Fruit fly (Drosophila melanogaster): ENCODE results near the gene Men-b.
A peak's percentile ranks its signal among the peaks of the same experiment; 100 is the strongest.

Gene Men-b

DNA sequence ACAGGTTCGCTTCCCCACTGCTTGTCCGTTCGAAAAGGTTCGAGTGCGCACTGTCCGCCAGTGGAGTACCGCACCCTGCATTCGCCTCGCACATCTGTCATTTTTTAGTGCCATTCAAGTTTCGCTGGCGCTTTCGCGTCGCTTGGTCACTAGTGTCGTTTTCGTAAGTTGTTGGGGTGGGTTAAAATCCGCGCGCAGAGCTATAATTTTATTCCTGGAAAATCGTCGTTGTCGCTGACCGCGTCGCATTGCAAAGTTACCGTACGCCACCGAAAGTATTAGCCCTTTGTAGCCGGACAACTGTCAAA is at the start of gene Men-b:
Gene Men-b, plus strand, starts transcription at position 147 of the 308 bp plus-strand sequence.
- no peak for TF ChIP-seq CG8478 (optimal IDR thresholded peaks at IDR 0.05)
- TF ChIP-seq CTCF (optimal IDR thresholded peaks at IDR 0.05): peak; percentile 79 to 80

DNA sequence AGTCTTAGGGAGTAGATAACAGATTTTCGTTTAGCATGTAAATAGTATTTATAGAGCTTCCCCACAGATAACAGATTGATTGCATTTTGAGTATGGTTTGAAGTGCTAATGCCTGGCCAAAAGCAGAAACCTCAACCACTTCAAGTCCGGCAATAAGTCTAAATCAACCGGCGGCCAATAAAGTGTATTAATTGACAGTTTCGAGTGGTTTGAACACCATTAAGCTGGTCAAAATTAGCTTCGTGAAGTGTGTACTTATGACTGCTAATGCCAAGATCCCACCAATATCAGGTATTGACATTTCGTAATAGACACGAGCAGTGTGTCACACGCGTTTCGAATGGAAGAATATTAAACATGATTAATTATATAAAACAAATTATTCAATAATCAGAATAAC is 46.0 kb upstream of the Men-b start:
- TF ChIP-seq CTCF (optimal IDR thresholded peaks at IDR 0.05) (no peak), CG8478 (optimal IDR thresholded peaks at IDR 0.05) (no peak)

DNA sequence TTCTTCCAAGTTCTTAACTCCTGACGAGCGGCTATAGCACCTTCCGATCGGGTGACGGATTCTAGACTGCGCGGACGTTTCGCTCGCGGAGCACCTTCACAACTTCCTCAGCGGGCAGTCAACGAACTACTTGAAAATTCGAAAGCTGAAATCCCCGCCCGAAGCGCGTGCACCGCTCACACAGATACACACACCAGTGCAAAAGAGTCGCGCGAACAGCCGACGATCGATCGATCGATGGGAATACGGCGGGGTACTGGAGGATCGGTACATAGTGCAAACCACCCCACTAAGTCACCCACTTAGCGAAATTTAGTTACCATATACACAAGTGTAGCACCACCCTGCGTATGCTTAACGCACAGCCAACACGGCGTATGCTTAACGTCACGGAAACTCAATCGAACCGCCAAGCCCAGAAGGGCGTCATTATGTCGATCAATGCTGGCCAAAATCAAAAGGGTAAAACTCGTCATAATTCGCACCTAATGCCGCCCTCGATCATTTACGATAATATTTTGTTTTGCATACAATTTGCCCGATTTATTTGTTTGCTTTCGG is 45.2 kb upstream of the Men-b start, which contains the start of gene CAH9:
Gene CAH9, minus strand, starts transcription at position 51 of the 561 bp plus-strand sequence.
- TF ChIP-seq CTCF (optimal IDR thresholded peaks at IDR 0.05) (no peak), CG8478 (optimal IDR thresholded peaks at IDR 0.05) (no peak)

DNA sequence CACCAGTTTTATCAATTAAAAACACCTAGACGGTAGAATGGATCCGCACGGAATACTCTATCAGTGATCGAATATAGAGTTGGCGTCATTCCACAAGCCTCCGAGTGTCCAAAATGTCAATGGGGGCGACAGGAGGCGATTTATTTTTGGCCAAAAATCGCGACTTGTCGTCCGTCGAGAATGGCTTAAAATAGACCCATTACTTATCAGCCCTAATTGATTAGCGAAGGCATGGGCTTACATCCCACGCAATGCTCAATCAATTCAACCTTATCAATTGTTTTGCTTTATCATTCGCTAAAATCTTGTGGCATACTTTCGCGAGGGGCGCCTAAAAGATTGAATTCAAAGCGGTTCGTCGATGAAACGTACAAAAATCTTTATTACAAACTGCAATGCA is 43.4 kb upstream of the Men-b start:
- TF ChIP-seq CG8478 (optimal IDR thresholded peaks at IDR 0.05) (no peak), CTCF (optimal IDR thresholded peaks at IDR 0.05) (no peak)

DNA sequence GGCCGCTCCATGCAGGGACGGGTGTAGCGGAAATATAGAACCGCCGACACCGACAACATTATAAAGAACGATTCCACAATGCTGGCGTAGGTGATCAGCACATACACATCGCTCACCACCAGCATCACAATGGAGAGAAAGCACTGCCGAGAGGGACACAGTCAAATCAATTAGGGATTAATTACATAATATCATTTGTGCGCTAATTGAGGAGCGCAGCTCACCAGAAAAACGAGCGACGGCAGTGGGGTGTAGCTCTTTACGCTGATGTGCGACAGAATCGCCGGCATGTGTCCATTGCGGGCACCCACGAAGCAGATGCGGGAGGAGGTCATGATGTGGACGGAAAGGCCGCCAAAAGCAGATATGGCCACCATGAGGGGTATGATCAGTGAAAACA is 42.0 kb upstream of the Men-b start:
- TF ChIP-seq CG8478 (optimal IDR thresholded peaks at IDR 0.05): no peak
- TF ChIP-seq CTCF (optimal IDR thresholded peaks at IDR 0.05): no peak

DNA sequence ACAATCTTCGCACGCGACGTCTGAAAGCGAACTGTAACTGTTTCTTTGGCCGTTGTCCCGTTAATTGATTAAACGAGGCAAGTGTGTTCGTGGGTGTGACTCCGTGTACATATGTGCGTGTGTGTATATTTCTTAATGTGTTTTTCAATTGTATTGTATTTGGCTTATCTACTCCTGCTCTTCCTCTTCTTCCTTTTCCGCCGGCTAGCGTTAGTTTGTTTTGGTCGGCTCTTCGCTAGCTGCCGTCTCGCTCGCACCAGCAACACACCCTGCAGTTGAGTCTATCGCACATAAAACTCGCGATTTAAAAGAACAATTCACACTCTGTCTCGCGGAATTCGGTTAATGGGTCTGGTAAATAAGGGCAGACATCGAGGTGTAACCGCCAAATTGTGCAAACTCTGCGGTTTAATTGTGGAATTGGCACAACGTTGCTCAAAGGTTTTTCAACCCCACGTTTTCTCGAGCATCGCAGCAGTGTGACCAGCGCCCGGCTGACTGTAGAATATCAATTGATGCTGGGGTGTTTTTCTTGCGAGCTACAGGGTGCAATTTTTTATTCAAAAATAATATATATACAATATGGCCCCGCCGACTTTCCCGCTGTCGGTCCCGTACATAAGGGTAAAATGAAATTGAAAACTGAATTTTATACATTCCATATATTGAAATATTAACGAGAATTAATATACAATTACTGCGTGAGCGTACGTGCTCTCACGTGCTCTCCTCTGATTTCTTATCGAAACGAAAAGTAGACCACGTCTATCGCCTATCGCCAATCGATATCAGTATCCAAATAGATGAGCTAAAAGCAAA is 39.5 kb upstream of the Men-b start, which contains the start of the genes gb and CG5815:
Gene gb, minus strand, starts transcription at position 487 of the 819 bp plus-strand sequence.
Gene CG5815, plus strand, starts transcription at position 783 of the 819 bp plus-strand sequence.
- TF ChIP-seq CG8478 (optimal IDR thresholded peaks at IDR 0.05): no peak
- no peak for TF ChIP-seq CTCF (optimal IDR thresholded peaks at IDR 0.05)

DNA sequence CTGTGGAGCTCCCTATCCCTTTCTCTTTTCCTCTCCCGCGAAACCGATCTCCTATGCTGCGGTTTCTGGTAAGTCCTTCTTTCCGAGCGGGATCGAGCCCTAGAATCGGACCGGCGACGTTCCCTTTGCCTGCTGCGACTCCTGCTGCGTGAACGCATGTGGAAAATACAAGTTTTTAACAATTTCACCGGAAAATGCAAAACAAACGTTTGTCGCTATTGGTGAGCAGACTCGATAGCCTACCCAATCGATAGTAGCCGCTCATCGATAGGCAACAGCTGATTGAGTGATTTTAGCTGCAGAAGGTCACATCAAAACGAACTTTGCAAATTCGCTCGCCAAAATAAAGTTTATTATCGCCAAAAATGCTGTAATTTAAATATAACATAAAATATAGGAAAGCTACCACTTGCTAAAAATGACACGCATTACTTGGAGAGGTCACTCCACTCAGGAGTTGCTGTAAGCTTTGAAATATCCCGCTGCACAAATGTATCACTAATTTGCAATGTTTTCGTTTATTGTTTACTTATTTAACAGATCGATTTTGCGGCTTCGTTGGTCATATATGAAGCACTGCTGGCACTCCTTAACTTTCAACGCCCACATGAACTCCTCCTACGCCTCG is 34.9 kb upstream of the Men-b start, which contains the start of the genes CG6066 and CG5880:
Gene CG6066, minus strand, starts transcription at position 243 of the 628 bp plus-strand sequence.
Gene CG5880, plus strand, starts transcription at position 281 of the 628 bp plus-strand sequence.
- no peak for TF ChIP-seq CG8478 (optimal IDR thresholded peaks at IDR 0.05)
- TF ChIP-seq CTCF (optimal IDR thresholded peaks at IDR 0.05): peak in 1 of 2 experiments; percentile 0

DNA sequence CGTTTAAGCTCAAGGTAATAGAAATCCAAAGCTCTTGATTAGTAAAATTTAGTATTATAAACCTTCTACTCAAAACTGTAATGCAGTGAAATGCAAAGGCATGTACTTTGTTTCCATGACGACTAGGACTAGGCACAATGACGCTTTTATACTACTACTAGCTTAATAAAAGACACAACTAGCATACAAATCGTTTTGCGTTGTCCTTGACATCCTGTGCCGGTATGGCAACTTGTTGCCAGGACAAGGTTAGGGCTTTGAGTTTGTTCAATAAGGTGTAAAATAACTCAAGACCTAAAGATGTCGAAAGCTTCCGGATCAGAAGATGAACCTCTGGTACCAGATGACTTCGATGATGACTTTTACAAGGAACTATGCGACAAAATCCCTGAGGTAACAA is 33.1 kb upstream of the Men-b start, which contains the start of gene CG5882:
Gene CG5882, plus strand, starts transcription at position 301 of the 400 bp plus-strand sequence.
- TF ChIP-seq CG8478 (optimal IDR thresholded peaks at IDR 0.05): no peak
- TF ChIP-seq CTCF (optimal IDR thresholded peaks at IDR 0.05): no peak

DNA sequence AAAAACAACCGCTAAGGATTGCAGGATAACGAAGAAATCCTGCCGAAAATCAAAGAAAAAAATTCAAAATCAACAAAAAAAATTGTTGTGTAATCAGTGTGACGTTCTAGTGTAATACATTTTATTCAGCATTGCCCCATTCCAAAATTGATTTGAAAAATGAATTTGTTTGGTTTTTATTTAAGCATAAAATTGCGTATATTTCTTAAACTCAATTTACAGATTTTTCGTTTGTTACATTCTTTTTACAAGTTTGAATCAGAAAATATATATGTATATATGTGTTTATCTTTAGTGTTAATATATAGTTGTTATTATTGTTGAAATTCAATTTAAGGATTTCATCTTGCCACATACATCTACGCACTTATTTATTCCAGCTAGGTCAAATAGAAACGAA is 26.9 kb upstream of the Men-b start, which contains the start of gene CG6059:
Gene CG6059, minus strand, starts transcription at position 101 of the 400 bp plus-strand sequence.
- TF ChIP-seq CG8478 (optimal IDR thresholded peaks at IDR 0.05) (no peak), CTCF (optimal IDR thresholded peaks at IDR 0.05) (no peak)

DNA sequence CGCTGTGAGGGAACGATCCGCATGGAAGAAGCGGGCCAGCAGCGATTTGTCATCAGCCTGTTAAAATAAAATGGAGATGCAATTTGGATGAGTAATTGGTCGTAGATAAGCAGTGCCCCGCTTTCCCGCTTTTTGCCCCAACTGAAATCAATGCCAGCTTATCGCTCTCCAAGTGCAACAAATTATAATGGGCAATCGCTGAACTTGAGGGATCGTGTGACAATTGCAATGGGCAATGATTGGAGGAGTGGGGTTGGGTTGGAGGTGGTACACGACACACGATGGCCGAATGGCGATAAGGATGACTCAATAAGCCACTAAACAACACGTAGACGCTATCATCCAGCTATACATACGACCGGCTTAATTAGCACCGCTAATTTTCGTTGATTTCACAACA is 22.7 kb upstream of the Men-b start:
- no peak for TF ChIP-seq CTCF (optimal IDR thresholded peaks at IDR 0.05)
- TF ChIP-seq CG8478 (optimal IDR thresholded peaks at IDR 0.05): no peak

DNA sequence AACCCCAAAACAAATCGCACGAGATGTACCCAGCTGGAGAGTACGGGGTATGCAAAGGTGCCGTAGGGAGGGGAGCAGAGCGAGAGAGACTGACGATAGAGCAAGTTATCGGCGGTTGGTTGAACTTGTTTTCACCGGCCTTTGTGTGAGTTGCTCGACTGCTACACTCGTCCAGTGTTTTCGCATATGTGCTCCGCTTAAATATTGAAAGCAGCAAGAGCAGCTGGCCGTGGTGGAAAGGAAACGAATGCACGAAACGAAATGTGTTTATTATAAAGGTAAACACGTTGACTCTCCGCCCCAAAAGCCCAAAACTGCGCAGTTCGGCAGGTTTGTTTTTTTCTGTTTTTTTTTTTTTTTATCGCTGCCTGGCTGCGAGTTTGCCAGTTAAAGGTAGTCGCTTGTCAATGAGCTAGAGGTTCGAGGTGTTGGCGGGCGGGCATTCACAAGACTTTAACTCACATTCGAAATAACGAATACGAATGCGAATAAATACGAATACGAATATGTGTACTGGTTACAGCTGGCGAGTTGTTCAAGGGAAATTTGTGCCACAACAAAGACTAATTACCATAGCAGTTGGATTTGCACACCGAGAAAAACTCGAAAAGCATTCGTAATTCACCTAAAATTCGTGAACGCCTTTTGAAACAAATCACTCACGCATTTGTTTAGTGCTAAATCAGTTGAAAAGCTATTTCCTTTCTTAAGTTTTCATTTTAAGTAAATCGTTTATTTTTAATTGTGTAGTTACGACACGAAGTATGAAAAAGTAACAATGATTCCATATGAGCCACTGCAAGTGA is 21.7 kb upstream of the Men-b start:
- TF ChIP-seq CTCF (optimal IDR thresholded peaks at IDR 0.05) (no peak), CG8478 (optimal IDR thresholded peaks at IDR 0.05) (no peak)

DNA sequence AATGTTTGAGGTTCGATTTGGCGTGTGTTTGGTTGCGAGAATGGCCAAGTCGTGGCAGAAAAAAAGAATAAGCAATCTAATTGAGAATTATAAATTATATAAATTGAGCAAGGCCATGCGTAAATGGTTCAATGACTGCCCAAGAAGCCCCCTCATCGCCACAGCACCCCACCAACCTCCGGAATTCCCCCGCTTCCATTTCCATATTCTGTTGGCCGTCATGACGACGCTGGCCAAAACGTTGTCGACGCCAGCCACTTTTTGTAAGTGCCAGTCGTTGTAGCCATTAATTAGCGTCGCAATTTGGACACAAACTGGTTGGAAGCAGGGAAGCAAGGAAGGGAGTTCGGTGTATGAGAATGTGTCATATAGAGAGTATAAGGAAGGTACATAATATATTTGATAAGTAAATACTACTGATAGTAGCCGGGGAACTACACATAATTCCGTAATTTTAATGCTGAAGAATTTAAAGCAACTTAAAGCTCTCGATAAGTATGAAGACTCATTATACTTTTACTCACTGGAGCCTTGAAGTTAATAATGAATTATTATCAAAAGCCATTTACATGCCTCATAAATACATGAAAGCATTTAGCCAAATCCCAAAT is 20.8 kb upstream of the Men-b start:
- TF ChIP-seq CG8478 (optimal IDR thresholded peaks at IDR 0.05) (no peak), CTCF (optimal IDR thresholded peaks at IDR 0.05) (no peak)

DNA sequence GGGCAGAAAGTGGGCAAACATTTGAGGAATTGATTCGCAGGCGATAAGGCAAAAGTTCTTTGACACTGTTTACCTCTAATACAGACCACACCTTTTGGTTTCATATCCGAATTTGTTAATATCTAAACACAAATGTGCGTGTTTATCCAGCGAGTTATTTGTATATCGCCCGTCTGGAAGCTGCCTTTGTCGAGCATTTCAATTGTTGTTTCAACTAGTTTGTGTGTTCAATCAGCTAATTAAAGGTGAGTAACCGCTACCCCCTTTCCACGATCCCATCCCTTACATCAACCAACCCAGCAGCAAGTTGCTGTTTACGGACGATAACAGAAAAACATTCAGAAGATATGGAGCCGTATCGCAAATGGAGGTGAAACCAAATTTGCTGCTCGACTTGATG is 20.1 kb upstream of the Men-b start:
- TF ChIP-seq CTCF (optimal IDR thresholded peaks at IDR 0.05): no peak
- no peak for TF ChIP-seq CG8478 (optimal IDR thresholded peaks at IDR 0.05)

DNA sequence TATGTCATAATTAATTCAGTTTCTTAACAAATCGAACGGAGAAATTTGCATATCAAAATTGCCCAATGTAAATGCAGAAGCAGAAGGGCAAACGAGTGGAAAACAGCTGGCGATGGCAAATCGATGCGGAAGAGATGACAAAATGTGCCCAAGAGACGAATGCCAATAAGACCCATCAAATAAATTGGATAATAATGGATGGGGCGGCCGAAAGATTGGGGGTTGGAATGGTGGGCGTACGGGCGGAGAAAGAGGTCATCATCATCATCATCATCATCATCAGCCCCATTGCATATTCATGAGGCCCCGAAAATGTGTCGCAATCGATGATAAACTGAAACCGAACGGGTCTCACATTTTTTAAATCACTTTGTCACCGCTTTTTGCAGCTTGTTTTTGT is 17.5 kb upstream of the Men-b start:
- TF ChIP-seq CG8478 (optimal IDR thresholded peaks at IDR 0.05) (no peak), CTCF (optimal IDR thresholded peaks at IDR 0.05) (no peak)

Measured in S2 (cell line).